Fruit fly (Drosophila melanogaster): ENCODE results near the gene Ugt36A1.

- no peak for TF ChIP-seq Hsf (GFP tag; optimal IDR thresholded peaks at IDR 0.05)
- TF ChIP-seq CG2120 (GFP tag; optimal IDR thresholded peaks at IDR 0.05), result no peak
- no peak for TF ChIP-seq Chrac-16 (GFP tag; optimal IDR thresholded peaks at IDR 0.05)
- TF ChIP-seq h (optimal IDR thresholded peaks at IDR 0.05), result no peak
- TF ChIP-seq Elba2 (GFP tag; optimal IDR thresholded peaks at IDR 0.05), result no peak
- no peak for TF ChIP-seq H2.0 (GFP tag; IDR thresholded peaks at IDR 0.05)
- no peak for TF ChIP-seq ftz-f1 (GFP tag; optimal IDR thresholded peaks at IDR 0.05)
- TF ChIP-seq CG14441 (GFP tag; IDR thresholded peaks at IDR 0.05), result no peak
- no peak for TF ChIP-seq dimm (GFP tag; IDR thresholded peaks at IDR 0.05)
- no peak for TF ChIP-seq CkIIα-i1 (GFP tag; IDR thresholded peaks at IDR 0.05)
- TF ChIP-seq dpn (GFP tag; optimal IDR thresholded peaks at IDR 0.05), result no peak
- TF ChIP-seq CG11723 (GFP tag; optimal IDR thresholded peaks at IDR 0.05), result no peak
Observed at dm6 chr2L:3575679-3576442, 43.0 kb upstream of the Ugt36A1 start, which contains the start of gene CG43815.
